Worm (Caenorhabditis elegans) whole organism, L4/young adult: ENCODE measurements around the gene cct-6.

Experiments used
- W03F9.2 ChIP-seq: fragments of 150-350 bp; optimal IDR thresholded peaks from 2 replicates; lab custom pipeline; 2014; ENCODE audit warnings: missing biosample characterization, missing genetic modification characterization
- dao-5 ChIP-seq: sonication (generic microtip); optimal IDR thresholded peaks from 2 replicates; lab custom pipeline; 2016; ENCODE audit warnings: missing genotype, missing genetic modification characterization, moderate library complexity, missing compliant biosample characterization
- him-1 ChIP-seq: sonication (generic microtip); optimal IDR thresholded peaks from 2 replicates; lab custom pipeline; 2016; ENCODE audit warnings: missing genotype, missing genetic modification reagents, missing genetic modification characterization, missing compliant biosample characterization

The cct-6 gene

DNA sequence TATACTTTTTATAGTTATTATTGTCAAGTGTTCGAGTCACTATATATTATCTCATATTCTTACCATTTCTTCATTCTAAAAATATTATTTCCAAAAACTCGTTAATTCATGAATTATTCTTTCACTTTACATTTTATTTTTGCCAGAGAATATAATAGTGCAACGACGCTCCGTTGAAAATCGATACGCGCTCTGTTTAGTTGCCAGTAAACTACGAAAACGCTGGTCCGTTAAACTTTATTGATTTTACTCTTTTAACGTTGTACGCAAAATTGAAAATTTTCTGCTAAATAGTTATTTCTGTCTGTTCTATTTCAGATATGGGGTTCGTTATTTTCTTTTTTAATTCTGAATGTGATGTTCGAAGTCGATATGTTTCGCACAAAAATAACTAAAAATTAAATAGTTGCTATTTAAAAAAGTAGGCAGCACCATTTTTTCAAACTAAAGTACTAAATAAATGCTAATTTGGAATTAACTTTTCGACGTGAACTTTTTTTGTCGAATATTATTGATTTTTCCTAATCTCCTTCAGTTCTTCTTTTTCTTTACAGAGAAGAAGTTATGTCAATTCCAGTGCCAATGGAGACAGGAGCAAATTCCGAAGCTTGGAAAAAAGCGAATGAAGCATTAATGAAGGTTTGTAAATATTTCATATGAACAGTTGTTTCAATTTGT, 23.9 kb upstream of the cct-6 start, which contains the start of gene hpo-10:
hpo-10 (plus strand) TSS at position 199 of the 678 bp plus-strand sequence.
- TF ChIP-seq him-1 (tag; lab: Kevin White, UChicago), result no peak
- no peak for TF ChIP-seq W03F9.2
- no peak for TF ChIP-seq dao-5 (tag; lab: Kevin White, UChicago)

ce11 chrIII:5878215-5878614, 22.7 kb upstream of the cct-6 start, which contains the start of the genes mig-21 and F01F1.2:
TSS of gene mig-21 (minus strand) at chrIII:5878380.
TSS of gene F01F1.2 (plus strand) at chrIII:5878554.
- TF ChIP-seq dao-5 (tag; lab: Kevin White, UChicago) (no peak), him-1 (tag; lab: Kevin White, UChicago) (no peak), W03F9.2 (no peak)

ce11 chrIII:5876867-5877641, 21.6 kb upstream of the cct-6 start:
- TF ChIP-seq him-1 (tag; lab: Kevin White, UChicago) (no peak), W03F9.2 (no peak), dao-5 (tag; lab: Kevin White, UChicago) (no peak)

DNA sequence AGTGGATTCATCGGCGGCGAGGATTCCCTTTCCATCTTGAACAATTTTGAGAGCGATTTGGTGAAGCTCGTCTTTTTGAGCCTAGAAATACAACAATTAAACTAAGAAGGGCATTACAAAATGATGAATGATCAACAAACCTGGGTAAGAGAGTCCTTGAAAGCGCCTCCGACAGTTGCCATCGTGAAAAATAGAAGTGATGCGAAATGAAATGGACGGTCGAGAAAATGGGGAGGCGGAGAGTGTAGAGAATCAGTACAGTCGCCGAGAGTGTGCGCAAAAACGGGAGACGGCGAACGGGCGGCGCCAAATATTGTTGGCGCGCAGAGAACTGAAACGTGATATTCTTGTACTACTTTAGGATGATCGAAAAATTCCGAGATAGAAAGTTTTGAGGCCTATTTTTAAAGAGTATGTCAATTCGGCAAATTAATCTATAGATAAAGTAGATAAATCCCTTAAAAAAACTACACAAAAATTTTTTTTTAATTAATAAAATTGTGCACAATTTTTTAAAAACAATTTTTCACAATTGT, 20.7 kb upstream of the cct-6 start, which contains the start of gene aldo-2:
aldo-2 (minus strand) TSS at position 486 of the 536 bp plus-strand sequence.
- no peak for TF ChIP-seq dao-5 (tag; lab: Kevin White, UChicago)
- no peak for TF ChIP-seq him-1 (tag; lab: Kevin White, UChicago)
- no peak for TF ChIP-seq W03F9.2

DNA sequence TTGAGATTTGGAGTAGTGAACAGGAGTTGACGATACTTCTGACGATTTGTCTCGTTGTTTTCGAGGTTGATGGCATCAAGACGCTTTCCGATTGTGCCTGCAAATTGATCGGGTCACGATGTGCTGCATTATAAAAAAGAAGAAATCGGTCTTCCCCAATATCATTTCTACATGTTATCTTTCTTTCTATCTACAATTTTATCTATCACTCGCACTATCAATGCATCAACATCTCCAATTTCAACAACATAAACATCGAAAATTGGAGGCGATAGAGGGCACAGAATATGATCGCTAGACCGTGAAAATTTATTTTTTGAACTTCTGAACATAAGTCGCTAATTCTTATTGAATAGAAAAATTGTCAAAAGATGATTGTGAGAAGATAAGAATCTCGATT, 20.2 kb upstream of the cct-6 start:
- TF ChIP-seq W03F9.2, result no peak
- no peak for TF ChIP-seq dao-5 (tag; lab: Kevin White, UChicago)
- no peak for TF ChIP-seq him-1 (tag; lab: Kevin White, UChicago)

- no peak for TF ChIP-seq him-1 (tag; lab: Kevin White, UChicago)
- no peak for TF ChIP-seq dao-5 (tag; lab: Kevin White, UChicago)
Measured at ce11 chrIII:5875418-5875702, 19.9 kb upstream of the cct-6 start.

ce11 chrIII:5874664-5875417, 19.4 kb upstream of the cct-6 start:
- no peak for TF ChIP-seq him-1 (tag; lab: Kevin White, UChicago)
- TF ChIP-seq dao-5 (tag; lab: Kevin White, UChicago), result no peak
- no peak for TF ChIP-seq W03F9.2

DNA sequence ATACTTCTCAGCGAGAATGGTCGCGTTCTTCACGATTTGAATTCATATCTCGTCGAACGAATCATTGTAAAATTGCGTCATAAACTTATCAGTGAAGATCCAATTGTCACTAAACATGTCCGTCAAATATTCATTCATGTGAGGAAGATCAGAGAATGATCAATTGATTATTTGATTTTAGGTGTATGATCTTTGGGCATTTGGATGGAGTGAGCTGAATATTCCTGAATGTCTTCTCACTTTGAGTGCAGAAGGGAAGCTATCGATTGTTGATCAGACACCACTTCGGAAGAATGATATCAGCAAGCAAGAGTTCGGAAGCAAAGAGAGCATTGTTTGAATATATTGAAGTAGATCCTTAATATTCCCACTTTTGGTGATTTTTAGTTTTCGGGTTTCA, 18.8 kb upstream of the cct-6 start:
- no peak for TF ChIP-seq W03F9.2
- TF ChIP-seq him-1 (tag; lab: Kevin White, UChicago), result no peak
- no peak for TF ChIP-seq dao-5 (tag; lab: Kevin White, UChicago)

- TF ChIP-seq him-1 (tag; lab: Kevin White, UChicago) (no peak), dao-5 (tag; lab: Kevin White, UChicago) (no peak), W03F9.2 (no peak)
Measured at ce11 chrIII:5872288-5872687, 16.8 kb upstream of the cct-6 start.

DNA sequence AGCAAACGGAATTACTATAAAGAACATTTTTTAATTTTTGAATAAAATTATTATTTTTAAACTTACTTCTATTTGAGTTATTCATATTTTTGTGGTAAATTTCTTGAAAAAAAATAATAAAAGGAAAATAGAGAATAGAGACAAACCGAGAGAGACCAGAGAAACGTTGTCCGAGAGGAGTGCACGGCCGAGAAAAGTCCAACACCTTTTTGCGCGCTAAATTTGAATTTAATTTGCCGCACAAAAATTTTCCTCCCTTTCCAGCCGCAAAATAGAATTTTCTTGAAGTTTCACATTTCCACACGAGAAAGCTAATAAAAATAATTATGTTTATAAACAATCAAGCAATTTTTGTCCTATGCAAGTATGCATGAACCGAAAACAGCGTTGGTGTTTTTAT, 16.3 kb upstream of the cct-6 start, which contains the start of the genes F01F1.11 and F01F1.3:
F01F1.11 (minus strand) TSS at position 118 of the 400 bp plus-strand sequence.
F01F1.3 (plus strand) TSS at position 179 of the 400 bp plus-strand sequence.
- TF ChIP-seq him-1 (tag; lab: Kevin White, UChicago) (no peak), W03F9.2 (peak; percentile 69)

DNA sequence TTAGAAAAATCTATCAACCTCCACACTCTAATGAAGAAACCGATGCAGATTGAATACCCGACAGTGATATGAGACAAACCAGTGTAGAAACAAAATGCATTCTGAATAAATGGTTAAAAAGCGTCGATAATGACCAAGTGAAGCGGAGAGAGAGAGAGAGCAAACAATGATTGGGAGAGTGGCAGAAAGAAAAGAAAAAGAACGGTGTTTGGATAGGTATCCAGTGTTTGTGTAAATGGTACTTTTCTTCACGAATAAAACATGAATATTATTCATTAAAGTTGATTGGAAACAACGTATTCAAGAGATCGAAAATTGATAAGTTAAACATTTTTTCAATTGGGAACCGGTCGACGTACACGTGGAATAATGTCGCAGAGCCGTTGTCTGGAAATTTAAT, 13.9 kb upstream of the cct-6 start, which contains the start of gene F01F1.15:
F01F1.15 (minus strand) TSS at position 101 of the 400 bp plus-strand sequence.
- no peak for TF ChIP-seq him-1 (tag; lab: Kevin White, UChicago)
- TF ChIP-seq dao-5 (tag; lab: Kevin White, UChicago), result no peak
- TF ChIP-seq W03F9.2, result no peak

ce11 chrIII:5868401-5868800, 12.9 kb upstream of the cct-6 start, which contains the start of gene eng-1:
TSS of gene eng-1 (minus strand) at chrIII:5868501.
- no peak for TF ChIP-seq W03F9.2

DNA sequence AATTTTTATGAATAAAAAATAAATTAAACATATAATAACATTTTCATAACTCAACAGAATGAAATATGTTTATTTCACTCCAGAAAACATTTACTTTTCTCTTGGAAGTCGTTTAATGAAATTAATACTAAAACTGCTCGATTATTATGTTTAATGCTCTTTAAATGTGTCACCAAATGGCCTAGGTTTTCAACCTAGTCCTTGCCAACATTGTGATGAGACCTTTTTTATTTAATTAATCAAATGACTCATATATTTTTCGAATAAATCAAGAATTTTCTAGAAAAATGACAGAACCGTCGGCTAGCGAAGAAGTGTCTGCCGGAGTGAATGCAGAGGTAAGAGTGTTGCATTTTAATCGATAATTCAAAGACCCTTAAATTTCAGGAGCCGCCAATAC, 8.8 kb upstream of the cct-6 start, which contains the start of gene rabn-5:
rabn-5 (plus strand) TSS at position 284 of the 400 bp plus-strand sequence.
- no peak for TF ChIP-seq dao-5 (tag; lab: Kevin White, UChicago)
- no peak for TF ChIP-seq W03F9.2
- no peak for TF ChIP-seq him-1 (tag; lab: Kevin White, UChicago)
